Fruit fly (Drosophila melanogaster) whole organism, adult: ENCODE data around the gene Gr8a.

Source experiments
- CG12768 ChIP-seq: fragments of 200-800 bp; sonication (Bioruptor generic); optimal IDR thresholded peaks from 2 replicates; lab custom pipeline; 2017; ENCODE audit warnings: missing biosample characterization, missing genetic modification characterization, mild to moderate bottlenecking, moderate library complexity, missing genetic modification reagents
- CG5204 ChIP-seq: fragments of 200-800 bp; sonication (Bioruptor generic); optimal IDR thresholded peaks from 2 replicates; lab custom pipeline; 2016; ENCODE audit warnings: missing biosample characterization, missing genetic modification characterization
- Clk ChIP-seq: fragments of 200-800 bp; sonication (Bioruptor generic); optimal IDR thresholded peaks from 2 replicates; lab custom pipeline; 2017; ENCODE audit warnings: missing biosample characterization, missing genetic modification characterization
- Mnt ChIP-seq: fragments of 200-800 bp; sonication (Bioruptor generic); optimal IDR thresholded peaks from 2 replicates; lab custom pipeline; 2016; ENCODE audit warnings: missing biosample characterization, mild to moderate bottlenecking, missing genetic modification characterization
- cic ChIP-seq: fragments of 200-800 bp; sonication (Bioruptor generic); optimal IDR thresholded peaks from 2 replicates; lab custom pipeline; 2017; ENCODE audit warnings: missing biosample characterization, mild to moderate bottlenecking, missing genetic modification characterization, moderate library complexity
- ovo ChIP-seq: fragments of 200-800 bp; sonication (Bioruptor generic); optimal IDR thresholded peaks from 2 replicates; lab custom pipeline; 2016; ENCODE audit warnings: missing biosample characterization, missing genetic modification characterization

dm6 chrX:9210787-9211186, 16.1 kb upstream of the Gr8a start, which contains the start of gene SmydA-9:
- no peak for TF ChIP-seq Clk (GFP tag; lab: Kevin White, UChicago)
- TF ChIP-seq CG12768 (GFP tag; lab: Kevin White, UChicago): no peak
- TF ChIP-seq ovo (GFP tag; lab: Kevin White, UChicago): no peak
- no peak for TF ChIP-seq CG5204 (GFP tag; lab: Kevin White, UChicago)
- no peak for TF ChIP-seq Mnt
- TF ChIP-seq cic (GFP tag; lab: Kevin White, UChicago): no peak
